Fruit fly (Drosophila melanogaster): ENCODE measurements around the gene Gr94a.
A peak's percentile ranks its signal among the peaks of the same experiment; 100 is the strongest.

Gene Gr94a

dm6 chr3R:23048690-23049118, 2.8 kb upstream of the Gr94a start (continued):
- peak; percentile 60 for TF ChIP-seq CG6654 (GFP tag; optimal IDR thresholded peaks at IDR 0.05)
- TF ChIP-seq Fer2 (tag; optimal IDR thresholded peaks at IDR 0.05) = peak; percentile 36
- TF ChIP-seq CG32532 (GFP tag; IDR thresholded peaks at IDR 0.05) = peak; percentile 60
- no peak for TF ChIP-seq CG6791 (GFP tag; IDR thresholded peaks at IDR 0.05; ENCODE audit: partially characterized antibody)
- TF ChIP-seq Hey (tag; optimal IDR thresholded peaks at IDR 0.05) = no peak
- no peak for TF ChIP-seq sima (GFP tag; optimal IDR thresholded peaks at IDR 0.05)
- no peak for TF ChIP-seq sim (GFP tag; IDR thresholded peaks at IDR 0.05)
- peak; percentile 20 for TF ChIP-seq CG8089 (GFP tag; optimal IDR thresholded peaks at IDR 0.05)
- TF ChIP-seq Chrac-16 (GFP tag; optimal IDR thresholded peaks at IDR 0.05) = peak; percentile 49
- no peak for TF ChIP-seq ERR (GFP tag; optimal IDR thresholded peaks at IDR 0.05)
- peak; percentile 58 for TF ChIP-seq CG1603 (tag; optimal IDR thresholded peaks at IDR 0.05)
- TF ChIP-seq zen2 (GFP tag; IDR thresholded peaks at IDR 0.05; ENCODE audit: partially characterized antibody) = no peak
- no peak for TF ChIP-seq Neu2 (GFP tag; optimal IDR thresholded peaks at IDR 0.05; ENCODE audit: borderline replicate concordance)
- TF ChIP-seq CG7987 (GFP tag; optimal IDR thresholded peaks at IDR 0.05) = no peak
- peak; percentile 71 for TF ChIP-seq Hmr (GFP tag; optimal IDR thresholded peaks at IDR 0.05)
- no peak for TF ChIP-seq dimm (GFP tag; IDR thresholded peaks at IDR 0.05)
- peak; percentile 90 for TF ChIP-seq z (GFP tag; IDR thresholded peaks at IDR 0.05)
- peak; percentile 72 for TF ChIP-seq Meics (GFP tag; optimal IDR thresholded peaks at IDR 0.05)
- TF ChIP-seq CG31224 (GFP tag; IDR thresholded peaks at IDR 0.05) = no peak
- TF ChIP-seq Hand (GFP tag; optimal IDR thresholded peaks at IDR 0.05) = peak; percentile 21
- peak; percentile 84 for TF ChIP-seq pros (GFP tag; optimal IDR thresholded peaks at IDR 0.05)
- TF ChIP-seq tap (tag; optimal IDR thresholded peaks at IDR 0.05) = peak; percentile 80
- peak; percentile 68 for TF ChIP-seq CG2875 (GFP tag; optimal IDR thresholded peaks at IDR 0.05)
- TF ChIP-seq Abd-B (GFP tag; optimal IDR thresholded peaks at IDR 0.05) = peak; percentile 70
- no peak; the same call in none of the 2 replicates for TF ChIP-seq stc (GFP tag; IDR thresholded peaks at IDR 0.05)
- TF ChIP-seq pnt (GFP tag; optimal IDR thresholded peaks at IDR 0.05) = peak; percentile 21
- peak; percentile 56 for TF ChIP-seq CG12942 (GFP tag; optimal IDR thresholded peaks at IDR 0.05)
- TF ChIP-seq dmrt99B (tag; optimal IDR thresholded peaks at IDR 0.05) = peak; percentile 92
- TF ChIP-seq CG2712 (tag; optimal IDR thresholded peaks at IDR 0.05) = peak; percentile 88
- no peak for TF ChIP-seq chm (GFP tag; IDR thresholded peaks at IDR 0.05)
- no peak for TF ChIP-seq CG8478 (optimal IDR thresholded peaks at IDR 0.05)
- TF ChIP-seq Dad (GFP tag; optimal IDR thresholded peaks at IDR 0.05) = no peak
- peak; percentile 53 for TF ChIP-seq Max (GFP tag; optimal IDR thresholded peaks at IDR 0.05)
- TF ChIP-seq CG11723 (GFP tag; optimal IDR thresholded peaks at IDR 0.05) = peak; percentile 63
- peak; percentile 57 for TF ChIP-seq CG2120 (GFP tag; optimal IDR thresholded peaks at IDR 0.05)
- peak; percentile 55 for TF ChIP-seq scrt (GFP tag; optimal IDR thresholded peaks at IDR 0.05)
- TF ChIP-seq NK7.1 (GFP tag; optimal IDR thresholded peaks at IDR 0.05) = peak; percentile 28
- TF ChIP-seq otp (GFP tag; IDR thresholded peaks at IDR 0.05) = 0 out of 3 replicates have a peak, but pooled peaks have one; percentile 16
- peak; percentile 71 for TF ChIP-seq sug (tag; optimal IDR thresholded peaks at IDR 0.05)
- peak; percentile 85 for TF ChIP-seq CG15269 (tag; optimal IDR thresholded peaks at IDR 0.05)
- TF ChIP-seq knrl (GFP tag; IDR thresholded peaks at IDR 0.05; ENCODE audit: partially characterized antibody) = no peak
- TF ChIP-seq CG17385 (GFP tag; optimal IDR thresholded peaks at IDR 0.05) = peak; percentile 78
- peak; percentile 19 for TF ChIP-seq CG7786 (GFP tag; optimal IDR thresholded peaks at IDR 0.05)
- peak; percentile 54; the same call in 1 of the 2 replicates for TF ChIP-seq Oaz (GFP tag; IDR thresholded peaks at IDR 0.05)
- peak; percentile 81 for TF ChIP-seq nerfin-1 (tag; optimal IDR thresholded peaks at IDR 0.05)
- TF ChIP-seq CG17568 (GFP tag; optimal IDR thresholded peaks at IDR 0.05) = peak; percentile 41
- peak; percentile 87 for TF ChIP-seq phol (tag; optimal IDR thresholded peaks at IDR 0.05)
- TF ChIP-seq CG34422 (GFP tag; IDR thresholded peaks at IDR 0.05) = peak; percentile 58; the same call in 2 of the 3 replicates
- peak; percentile 36; the same call in 1 of the 2 replicates for TF ChIP-seq danr (GFP tag; IDR thresholded peaks at IDR 0.05)
- TF ChIP-seq Nf-YB (GFP tag; optimal IDR thresholded peaks at IDR 0.05) = peak; percentile 78
- TF ChIP-seq Hr3 (GFP tag; optimal IDR thresholded peaks at IDR 0.05) = peak; percentile 69

All from whole organism, embryonic.